Fruit fly (Drosophila melanogaster): ENCODE measurements around the gene Mur89F.

dm6 chr3R:17117607-17118327 lies 84.2 kb downstream of the Mur89F start:
- TF ChIP-seq CG7101 (tag; optimal IDR thresholded peaks at IDR 0.05) (no peak), CG5204 (GFP tag; optimal IDR thresholded peaks at IDR 0.05) (no peak), bab1 (GFP tag; optimal IDR thresholded peaks at IDR 0.05) (no peak), tj (GFP tag; optimal IDR thresholded peaks at IDR 0.05) (no peak), cic (GFP tag; optimal IDR thresholded peaks at IDR 0.05) (no peak), Crg-1 (GFP tag; optimal IDR thresholded peaks at IDR 0.05) (no peak), Mnt (GFP tag; optimal IDR thresholded peaks at IDR 0.05) (no peak), CG12768 (GFP tag; optimal IDR thresholded peaks at IDR 0.05) (no peak)
